Worm (Caenorhabditis elegans): ENCODE results near the gene Y105C5A.8.
A peak's percentile ranks its signal among the peaks of the same experiment; 100 is the strongest.

- TF ChIP-seq nhr-237 (tag; optimal IDR thresholded peaks at IDR 0.05): no peak
- no peak for TF ChIP-seq nhr-12 (tag; optimal IDR thresholded peaks at IDR 0.05)
- TF ChIP-seq snpc-4 (tag; optimal IDR thresholded peaks at IDR 0.05): no peak
- no peak for TF ChIP-seq nhr-28 (tag; optimal IDR thresholded peaks at IDR 0.05)
- peak; percentile 2 for TF ChIP-seq pha-4 (tag; optimal IDR thresholded peaks at IDR 0.05)
- TF ChIP-seq elt-3 (tag; optimal IDR thresholded peaks at IDR 0.05): no peak
- no peak for TF ChIP-seq unc-39 (tag; optimal IDR thresholded peaks at IDR 0.05)
- no peak for TF ChIP-seq M03D4.4 (tag; optimal IDR thresholded peaks at IDR 0.05)
- TF ChIP-seq sptf-1 (tag; optimal IDR thresholded peaks at IDR 0.05): no peak
- TF ChIP-seq nhr-76 (tag; optimal IDR thresholded peaks at IDR 0.05): no peak
These were observed 43.0 kb downstream of the Y105C5A.8 start for ce11 chrIV:15573863-15574262.
